Fruit fly (Drosophila melanogaster) whole organism, pupa: ENCODE measurements around the gene Tmem43.

Experiments used
- CG17806 ChIP-seq: fragments of 200-800 bp; sonication (Bioruptor generic); optimal IDR thresholded peaks from 2 replicates; lab custom pipeline; 2018; ENCODE audit warnings: missing biosample characterization, mild to moderate bottlenecking, missing genetic modification characterization, moderate library complexity
- CG34367 ChIP-seq: fragments of 200-800 bp; sonication (Bioruptor generic); optimal IDR thresholded peaks from 2 replicates; lab custom pipeline; 2018; ENCODE audit warnings: missing biosample characterization, mild to moderate bottlenecking, missing genetic modification characterization
- CG9948 ChIP-seq: fragments of 200-800 bp; sonication (Bioruptor generic); optimal IDR thresholded peaks from 2 replicates; lab custom pipeline; 2018; ENCODE audit warnings: missing biosample characterization, mild to moderate bottlenecking, missing genetic modification characterization, moderate library complexity
- EcR ChIP-seq: fragments of 200-800 bp; sonication (Bioruptor generic); optimal IDR thresholded peaks from 3 replicates; lab custom pipeline; 2019; ENCODE audit warnings: missing biosample characterization, missing genetic modification characterization, mild to moderate bottlenecking, moderate library complexity, missing genetic modification reagents
- Pif1A ChIP-seq: fragments of 200-800 bp; sonication (Bioruptor generic); optimal IDR thresholded peaks from 3 replicates; lab custom pipeline; 2016; ENCODE audit warnings: missing biosample characterization, missing genetic modification characterization
- Snoo ChIP-seq: fragments of 200-800 bp; sonication (Bioruptor generic); optimal IDR thresholded peaks from 3 replicates; lab custom pipeline; 2017; ENCODE audit warnings: missing biosample characterization, mild to moderate bottlenecking, missing genetic modification characterization, inconsistent platforms
- rn ChIP-seq: fragments of 200-800 bp; sonication (Bioruptor generic); IDR thresholded peaks from 2 replicates; pipeline ENCODE4 v1.3.6; 2022; ENCODE audit warnings: missing biosample characterization, missing genetic modification characterization

- TF ChIP-seq EcR (GFP tag; lab: Kevin White, UChicago), result no peak
- TF ChIP-seq CG17806, result no peak
- no peak for TF ChIP-seq Snoo (tag; lab: Kevin White, UChicago)
- TF ChIP-seq CG9948, result no peak
- TF ChIP-seq CG34367 (tag; lab: Kevin White, UChicago), result no peak
- no peak for TF ChIP-seq rn
- TF ChIP-seq Pif1A, result no peak
Observed at dm6 chr3L:7956718-7957117, 41.8 kb upstream of the Tmem43 start.
